Fruit fly (Drosophila melanogaster): ENCODE measurements around the gene Zcchc7.

The Zcchc7 gene

DNA sequence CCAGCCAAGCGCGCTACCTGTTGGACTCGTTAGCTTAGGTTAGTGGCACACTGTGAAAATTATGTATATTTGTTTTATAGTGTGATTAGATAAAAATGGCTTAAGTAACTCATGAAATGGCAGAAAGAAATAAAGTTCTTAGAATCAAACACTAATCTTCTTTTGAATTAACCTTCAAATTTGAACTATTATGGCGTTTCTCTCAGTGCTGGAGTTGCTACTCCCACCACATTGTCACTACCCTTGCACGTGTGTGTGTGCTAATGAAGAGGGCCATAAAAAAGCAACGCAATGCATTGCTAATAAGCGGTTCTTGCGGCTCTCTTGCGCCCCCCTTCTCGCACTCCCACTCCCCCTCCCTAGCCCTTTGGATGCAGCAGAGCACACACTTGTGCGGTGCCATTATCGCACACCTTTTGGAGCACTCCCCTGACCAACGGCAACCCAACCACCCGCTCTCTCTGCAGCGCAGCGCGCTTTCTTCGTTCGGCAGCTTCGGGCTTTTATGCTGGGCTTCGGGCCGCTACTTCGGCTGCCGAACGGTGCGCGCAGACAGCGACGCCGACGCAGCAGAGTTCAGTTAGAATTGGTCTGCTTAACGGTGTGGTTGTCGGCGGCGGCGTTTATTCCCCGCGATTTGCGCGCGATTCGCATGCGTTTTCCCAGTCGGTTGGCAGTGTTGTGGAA lies 45.6 kb downstream of the Zcchc7 start (continued):
- peak; percentile 87 for TF ChIP-seq danr (GFP tag; IDR thresholded peaks at IDR 0.05)
- TF ChIP-seq tio (GFP tag; optimal IDR thresholded peaks at IDR 0.05) = peak; percentile 87
- TF ChIP-seq CG9609 (GFP tag; optimal IDR thresholded peaks at IDR 0.05) = peak; percentile 84
- peak; percentile 85 for TF ChIP-seq CG18764 (GFP tag; optimal IDR thresholded peaks at IDR 0.05)
- peak; percentile 58 for TF ChIP-seq CG31365 (tag; optimal IDR thresholded peaks at IDR 0.05)
- peak; percentile 69 for TF ChIP-seq CG7271 (tag; optimal IDR thresholded peaks at IDR 0.05)
- TF ChIP-seq C15 (GFP tag; IDR thresholded peaks at IDR 0.05) = no peak; the same call in 2 of the 3 replicates
- peak; percentile 98 for TF ChIP-seq ci (GFP tag; IDR thresholded peaks at IDR 0.05)
- peak; percentile 94 for TF ChIP-seq unpg (GFP tag; optimal IDR thresholded peaks at IDR 0.05)
- TF ChIP-seq CG13287 (GFP tag; IDR thresholded peaks at IDR 0.05; ENCODE audit: partially characterized antibody) = peak; percentile 53; the same call in 1 of the 2 replicates
- TF ChIP-seq Drgx (GFP tag; IDR thresholded peaks at IDR 0.05) = peak; percentile 90
- peak; percentile 92 for TF ChIP-seq Ssrp (tag; optimal IDR thresholded peaks at IDR 0.05)
- TF ChIP-seq Myb (GFP tag; optimal IDR thresholded peaks at IDR 0.05) = peak; percentile 56
- peak; percentile 84 for TF ChIP-seq grau (tag; optimal IDR thresholded peaks at IDR 0.05)
- TF ChIP-seq PHDP (tag; optimal IDR thresholded peaks at IDR 0.05) = peak; percentile 89
- TF ChIP-seq CG12659 (GFP tag; optimal IDR thresholded peaks at IDR 0.05) = peak; percentile 88
- peak; percentile 93 for TF ChIP-seq Blimp-1 (GFP tag; optimal IDR thresholded peaks at IDR 0.05)
- TF ChIP-seq corto (GFP tag; optimal IDR thresholded peaks at IDR 0.05) = no peak
- TF ChIP-seq Lpt (GFP tag; optimal IDR thresholded peaks at IDR 0.05) = no peak
- TF ChIP-seq CG14965 (GFP tag; optimal IDR thresholded peaks at IDR 0.05; ENCODE audit: borderline replicate concordance) = peak; percentile 28
- no peak for TF ChIP-seq Neu2 (GFP tag; optimal IDR thresholded peaks at IDR 0.05; ENCODE audit: borderline replicate concordance)
- peak; percentile 88 for TF ChIP-seq Spps (tag; optimal IDR thresholded peaks at IDR 0.05)
- peak; percentile 84 for TF ChIP-seq trem (tag; optimal IDR thresholded peaks at IDR 0.05)
- TF ChIP-seq twi (tag; optimal IDR thresholded peaks at IDR 0.05) = peak; percentile 78
- TF ChIP-seq pnt (GFP tag; optimal IDR thresholded peaks at IDR 0.05) = peak; percentile 92
- TF ChIP-seq nerfin-2 (GFP tag; IDR thresholded peaks at IDR 0.05; ENCODE audit: partially characterized antibody) = no peak
- no peak for TF ChIP-seq yki (optimal IDR thresholded peaks at IDR 0.05)
- TF ChIP-seq kah (GFP tag; optimal IDR thresholded peaks at IDR 0.05) = peak; percentile 74
- TF ChIP-seq crc (GFP tag; optimal IDR thresholded peaks at IDR 0.05) = peak; percentile 79
- TF ChIP-seq ftz-f1 (GFP tag; optimal IDR thresholded peaks at IDR 0.05) = peak; percentile 11
- peak; percentile 56 for TF ChIP-seq CTCF (GFP tag; optimal IDR thresholded peaks at IDR 0.05)
- TF ChIP-seq slbo (GFP tag; IDR thresholded peaks at IDR 0.05) = peak; percentile 88
- TF ChIP-seq so (GFP tag; IDR thresholded peaks at IDR 0.05) = peak; percentile 93
- TF ChIP-seq dpn (GFP tag; optimal IDR thresholded peaks at IDR 0.05) = peak; percentile 86 to 92
- TF ChIP-seq CG17361 (GFP tag; IDR thresholded peaks at IDR 0.05) = peak; percentile 91
- peak; percentile 76 for TF ChIP-seq scrt (GFP tag; optimal IDR thresholded peaks at IDR 0.05)
- peak; percentile 90 for TF ChIP-seq CG11695 (GFP tag; IDR thresholded peaks at IDR 0.05)
- peak; percentile 80 for TF ChIP-seq CG11247 (GFP tag; IDR thresholded peaks at IDR 0.05)
- TF ChIP-seq ranshi (GFP tag; IDR thresholded peaks at IDR 0.05) = peak; percentile 93
- TF ChIP-seq slp2 (GFP tag; optimal IDR thresholded peaks at IDR 0.05) = peak; percentile 86
- peak; percentile 59 to 97 for TF ChIP-seq bsh (GFP tag; optimal IDR thresholded peaks at IDR 0.05)
- TF ChIP-seq HLH3B (GFP tag; IDR thresholded peaks at IDR 0.05) = peak; percentile 95
- TF ChIP-seq Ada2b (GFP tag; IDR thresholded peaks at IDR 0.05) = peak; percentile 88
- no peak for TF ChIP-seq cas (GFP tag; IDR thresholded peaks at IDR 0.05)
- TF ChIP-seq Xbp1 (GFP tag; optimal IDR thresholded peaks at IDR 0.05) = peak; percentile 93
- TF ChIP-seq CG6813 (GFP tag; optimal IDR thresholded peaks at IDR 0.05) = peak; percentile 77
- TF ChIP-seq CG3163 (GFP tag; optimal IDR thresholded peaks at IDR 0.05) = peak; percentile 59
- TF ChIP-seq az2 (GFP tag; optimal IDR thresholded peaks at IDR 0.05) = peak; percentile 93
- TF ChIP-seq slou (GFP tag; optimal IDR thresholded peaks at IDR 0.05) = peak; percentile 51
- peak; percentile 70 for TF ChIP-seq CG4404 (GFP tag; IDR thresholded peaks at IDR 0.05)
- TF ChIP-seq Atf6 (GFP tag; IDR thresholded peaks at IDR 0.05) = peak; percentile 84

Measured in whole organism, embryonic.